Worm (Caenorhabditis elegans): Measurements from ENCODE around the gene Y22D7AL.10.

Y22D7AL.10 gene

ce11 chrIII:1600670-1601194, 18.0 kb downstream of the Y22D7AL.10 start, which contains the start of gene sms-3:
sms-3 (minus strand) TSS chrIII:1601144.
- TF ChIP-seq pqm-1 (tag; optimal IDR thresholded peaks at IDR 0.05) (no peak), ceh-82 (tag; optimal IDR thresholded peaks at IDR 0.05) (peak in 1 of 3 experiments; percentile 3), nhr-47 (tag; optimal IDR thresholded peaks at IDR 0.05) (peak; percentile 13), rnt-1 (tag; optimal IDR thresholded peaks at IDR 0.05) (peak; percentile 16), nhr-90 (tag; optimal IDR thresholded peaks at IDR 0.05; ENCODE audit: poor library complexity) (peak; percentile 2), ceh-8 (GFP tag; optimal IDR thresholded peaks at IDR 0.05) (no peak), nhr-71 (tag; optimal IDR thresholded peaks at IDR 0.05) (peak; percentile 5)

- TF ChIP-seq unc-30 (tag; optimal IDR thresholded peaks at IDR 0.05) (no peak), lin-13 (GFP tag; optimal IDR thresholded peaks at IDR 0.05) (no peak), efl-1 (optimal IDR thresholded peaks at IDR 0.05) (no peak), efl-1 (GFP tag; optimal IDR thresholded peaks at IDR 0.05 in 1 of 2) (peak; percentile 18 to 89), dsc-1 (tag; optimal IDR thresholded peaks at IDR 0.05) (no peak), fos-1 (tag; optimal IDR thresholded peaks at IDR 0.05) (no peak), nhr-71 (tag; optimal IDR thresholded peaks at IDR 0.05) (no peak), mdl-1 (tag; optimal IDR thresholded peaks at IDR 0.05) (no peak), irx-1 (tag; optimal IDR thresholded peaks at IDR 0.05) (no peak), F16B12.6 (tag; optimal IDR thresholded peaks at IDR 0.05) (no peak), zip-4 (GFP tag; optimal IDR thresholded peaks at IDR 0.05) (no peak), lin-15B (tag; optimal IDR thresholded peaks at IDR 0.05) (peak; percentile 2), nhr-85 (tag) (peak; percentile 60), dpl-1 (GFP tag; optimal IDR thresholded peaks at IDR 0.05) (peak in 1 of 3 experiments; percentile 16), ces-1 (GFP tag; optimal IDR thresholded peaks at IDR 0.05) (no peak)
Observed at ce11 chrIII:1598927-1599326, 19.8 kb downstream of the Y22D7AL.10 start.

DNA sequence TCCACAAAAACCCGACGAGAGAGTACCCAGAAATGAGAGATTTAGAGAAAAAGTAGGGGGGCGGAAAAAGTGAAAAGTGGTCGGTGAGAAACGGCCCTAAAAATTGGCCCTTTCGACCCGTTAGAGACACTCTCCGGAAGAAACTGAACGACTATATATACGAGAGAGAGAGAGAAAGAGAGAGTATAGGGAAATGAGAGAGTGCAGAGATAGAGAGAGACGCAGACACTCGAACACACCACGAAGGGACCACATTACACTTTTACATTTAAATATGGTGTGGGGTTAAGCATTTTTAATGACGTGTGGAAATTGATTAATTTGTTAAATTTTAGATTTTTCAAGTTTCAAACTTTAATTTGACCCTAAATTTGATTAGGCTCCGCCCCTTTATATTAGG, 27.0 kb downstream of the Y22D7AL.10 start:
- TF ChIP-seq fkh-10 (GFP tag; optimal IDR thresholded peaks at IDR 0.05) (no peak), mef-2 (tag; optimal IDR thresholded peaks at IDR 0.05) (no peak), ceh-8 (GFP tag; optimal IDR thresholded peaks at IDR 0.05) (no peak), nhr-20 (tag; optimal IDR thresholded peaks at IDR 0.05) (no peak), xbp-1 (tag; optimal IDR thresholded peaks at IDR 0.05) (peak; percentile 1), C16A3.4 (tag; optimal IDR thresholded peaks at IDR 0.05) (no peak), sup-37 (GFP tag; optimal IDR thresholded peaks at IDR 0.05) (no peak), egl-13 (tag; optimal IDR thresholded peaks at IDR 0.05) (no peak), skn-1 (tag; optimal IDR thresholded peaks at IDR 0.05) (no peak), snpc-4 (tag; optimal IDR thresholded peaks at IDR 0.05) (no peak), vab-15 (tag; optimal IDR thresholded peaks at IDR 0.05) (no peak), dsc-1 (tag; optimal IDR thresholded peaks at IDR 0.05) (peak; percentile 9), blmp-1 (tag; optimal IDR thresholded peaks at IDR 0.05) (peak; percentile 12), elt-2 (tag; optimal IDR thresholded peaks at IDR 0.05) (no peak), unc-130 (tag; optimal IDR thresholded peaks at IDR 0.05) (no peak), sptf-1 (tag; optimal IDR thresholded peaks at IDR 0.05) (no peak), grh-1 (GFP tag; IDR thresholded peaks at IDR 0.05) (no peak), tlp-1 (tag; optimal IDR thresholded peaks at IDR 0.05) (no peak), ceh-88 (GFP tag; IDR thresholded peaks at IDR 0.05) (no peak), nhr-76 (tag; optimal IDR thresholded peaks at IDR 0.05) (no peak), efl-1 (optimal IDR thresholded peaks at IDR 0.05) (peak; percentile 58 to 70), efl-1 (GFP tag; optimal IDR thresholded peaks at IDR 0.05 in 1 of 2) (peak in 1 of 2 experiments; percentile 32), lsy-2 (tag; optimal IDR thresholded peaks at IDR 0.05) (peak; percentile 20 to 58), mab-9 (GFP tag; IDR thresholded peaks at IDR 0.05) (no peak), sox-4 (tag; optimal IDR thresholded peaks at IDR 0.05) (no peak), aha-1 (tag; optimal IDR thresholded peaks at IDR 0.05) (no peak), swsn-7 (tag; optimal IDR thresholded peaks at IDR 0.05) (peak; percentile 46), fkh-4 (tag; optimal IDR thresholded peaks at IDR 0.05; ENCODE audit: borderline replicate concordance) (no peak), dpl-1 (GFP tag; optimal IDR thresholded peaks at IDR 0.05) (peak in 1 of 3 experiments; percentile 2), alr-1 (tag; optimal IDR thresholded peaks at IDR 0.05; ENCODE audit: borderline replicate concordance) (no peak), lin-15B (tag; optimal IDR thresholded peaks at IDR 0.05) (no peak), ceh-63 (GFP tag; optimal IDR thresholded peaks at IDR 0.05) (no peak), tbx-2 (tag; optimal IDR thresholded peaks at IDR 0.05) (peak; percentile 36), nhr-28 (tag; optimal IDR thresholded peaks at IDR 0.05) (no peak), zag-1 (tag; optimal IDR thresholded peaks at IDR 0.05) (no peak)
